Fruit fly (Drosophila melanogaster): ENCODE results near the gene CG33695.

DNA sequence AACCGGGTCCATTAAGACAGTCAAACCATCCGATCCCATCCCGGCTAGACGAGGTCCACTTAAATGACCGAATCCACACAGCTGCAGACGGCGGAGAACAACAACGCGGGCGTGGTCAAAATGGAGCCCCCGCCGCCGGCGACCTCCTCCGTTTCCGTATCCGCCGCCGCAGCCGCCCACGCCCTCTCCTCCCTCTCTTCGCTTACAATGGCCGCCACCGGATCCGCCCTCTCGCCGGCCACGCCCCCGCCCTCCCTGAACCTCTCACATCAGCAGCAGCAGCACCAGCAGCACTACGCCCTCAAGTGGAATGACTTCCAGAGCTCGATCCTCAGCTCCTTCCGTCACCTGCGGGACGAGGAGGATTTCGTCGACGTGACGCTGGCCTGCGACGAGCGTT, 42.3 kb upstream of the CG33695 start:
- no peak for TF ChIP-seq dac (GFP tag; optimal IDR thresholded peaks at IDR 0.05)
- no peak for TF ChIP-seq net (GFP tag; optimal IDR thresholded peaks at IDR 0.05)
- no peak for TF ChIP-seq Hr39 (GFP tag; optimal IDR thresholded peaks at IDR 0.05)
- TF ChIP-seq lz (GFP tag; optimal IDR thresholded peaks at IDR 0.05): no peak
- TF ChIP-seq fd85E (GFP tag; optimal IDR thresholded peaks at IDR 0.05): no peak
- no peak for TF ChIP-seq Sox15 (GFP tag; optimal IDR thresholded peaks at IDR 0.05)
- no peak for TF ChIP-seq topi (GFP tag; optimal IDR thresholded peaks at IDR 0.05)
- no peak for TF ChIP-seq Gug (GFP tag; IDR thresholded peaks at IDR 0.05)

All from whole organism, prepupa.